Fruit fly (Drosophila melanogaster) whole organism, prepupa: Measurements from ENCODE around the gene Ythdc1.
A peak's percentile ranks its signal among the peaks of the same experiment; 100 is the strongest.

Experiments
- Blimp-1 ChIP-seq: fragments of 200-800 bp; sonication (Bioruptor generic); optimal IDR thresholded peaks from 3 replicates; lab custom pipeline; 2017; ENCODE audit warnings: missing biosample characterization, missing genetic modification characterization, mild to moderate bottlenecking, moderate library complexity, missing genetic modification reagents
- Eip78C ChIP-seq: fragments of 200-800 bp; sonication (Bioruptor generic); peaks from one replicate; lab custom pipeline; 2016; ENCODE audit warnings: missing biosample characterization, missing genetic modification characterization
- Hr38 ChIP-seq: sonication (Bioruptor generic); optimal IDR thresholded peaks from 2 replicates; lab custom pipeline; 2016; ENCODE audit warnings: missing biosample characterization, missing genetic modification characterization
- Hr39 ChIP-seq: fragments of 200-800 bp; sonication (Bioruptor generic); optimal IDR thresholded peaks from 2 replicates; lab custom pipeline; 2016; ENCODE audit warnings: missing biosample characterization, missing genetic modification characterization

DNA sequence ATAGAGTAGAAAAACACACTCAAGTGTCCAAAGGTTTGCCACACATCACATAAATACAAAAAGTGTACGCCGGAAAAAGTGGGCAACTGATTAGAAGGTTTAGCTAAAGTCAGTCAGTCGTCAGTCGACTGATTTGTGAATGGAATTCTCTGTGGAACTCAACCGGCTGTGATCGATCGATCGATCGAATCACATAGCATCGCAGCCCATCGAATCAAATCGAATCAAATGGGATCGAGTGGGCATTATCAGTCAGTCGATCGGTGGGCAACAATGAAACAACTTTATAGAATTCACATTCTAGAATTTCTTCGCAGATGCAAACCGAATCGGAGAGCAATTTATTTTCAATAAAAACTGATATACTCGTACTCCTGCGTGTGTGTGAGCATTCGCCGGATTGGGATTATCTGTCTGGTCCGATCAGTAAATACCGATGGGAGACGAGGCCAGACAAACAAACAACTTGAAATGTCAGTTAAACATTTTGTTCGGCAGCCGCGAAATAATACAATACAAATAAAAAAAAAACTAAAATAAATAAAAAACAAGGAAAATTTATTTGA lies 41.7 kb upstream of the Ythdc1 start:
- TF ChIP-seq Hr38 (GFP tag; lab: Kevin White, UChicago) (no peak), Blimp-1 (no peak), Eip78C (peak; percentile 6), Hr39 (no peak)
